Worm (Caenorhabditis elegans) whole organism, midembryonic: ENCODE data around the gene hot-3.

Experiments
- T22C8.4 ChIP-seq: fragments of 200-800 bp; sonication (Bioruptor generic); IDR thresholded peaks from 2 replicates; pipeline ENCODE4 v1.3.6; 2022; ENCODE audit warnings: missing genetic modification characterization, missing compliant biosample characterization
- cog-1 ChIP-seq: sonication (generic microtip); optimal IDR thresholded peaks from 2 replicates; lab custom pipeline; 2016; ENCODE audit warnings: missing genetic modification characterization, missing compliant biosample characterization
- flt-1 ChIP-seq: fragments of 200-800 bp; sonication (Bioruptor generic); IDR thresholded peaks from 2 replicates; pipeline ENCODE4 v1.3.6; 2022; ENCODE audit warnings: missing genetic modification characterization, missing compliant biosample characterization
- med-1 ChIP-seq: sonication (generic microtip); optimal IDR thresholded peaks from 2 replicates; lab custom pipeline; 2017; ENCODE audit warnings: missing genetic modification characterization, mild to moderate bottlenecking, missing compliant biosample characterization, antibody characterized with exemption, missing genetic modification reagents; ENCODE audit not compliant: insufficient read depth
- tab-1 ChIP-seq: fragments of 200-800 bp; sonication (Bioruptor generic); IDR thresholded peaks from 2 replicates; pipeline ENCODE4 v1.3.6; 2022; ENCODE audit warnings: missing genetic modification characterization, missing compliant biosample characterization
- ztf-23 ChIP-seq: fragments of 200-800 bp; sonication (Bioruptor generic); IDR thresholded peaks from 2 replicates; pipeline ENCODE4 v1.3.6; 2022; ENCODE audit warnings: missing genetic modification reagents, missing genetic modification characterization, missing compliant biosample characterization
- ztf-29 ChIP-seq: fragments of 200-800 bp; sonication (Bioruptor generic); IDR thresholded peaks from 2 replicates; pipeline ENCODE4 v1.3.6; 2022; ENCODE audit warnings: missing genetic modification reagents, missing genetic modification characterization, missing compliant biosample characterization

- no peak for TF ChIP-seq tab-1 (GFP tag; lab: Robert Waterston, UW)
- no peak for TF ChIP-seq T22C8.4 (GFP tag; lab: Robert Waterston, UW)
- no peak for TF ChIP-seq cog-1 (tag; lab: Kevin White, UChicago)
- TF ChIP-seq ztf-23: no peak
- no peak for TF ChIP-seq flt-1 (GFP tag; lab: Robert Waterston, UW)
- no peak for TF ChIP-seq ztf-29 (GFP tag; lab: Robert Waterston, UW)
- no peak for TF ChIP-seq med-1
These were observed 7.7 kb upstream of the hot-3 start, which contains the start of gene W07G1.1 for ce11 chrII:13939531-13939930.
